Fruit fly (Drosophila melanogaster): Measurements from ENCODE around the gene CG6425.

The CG6425 gene

DNA sequence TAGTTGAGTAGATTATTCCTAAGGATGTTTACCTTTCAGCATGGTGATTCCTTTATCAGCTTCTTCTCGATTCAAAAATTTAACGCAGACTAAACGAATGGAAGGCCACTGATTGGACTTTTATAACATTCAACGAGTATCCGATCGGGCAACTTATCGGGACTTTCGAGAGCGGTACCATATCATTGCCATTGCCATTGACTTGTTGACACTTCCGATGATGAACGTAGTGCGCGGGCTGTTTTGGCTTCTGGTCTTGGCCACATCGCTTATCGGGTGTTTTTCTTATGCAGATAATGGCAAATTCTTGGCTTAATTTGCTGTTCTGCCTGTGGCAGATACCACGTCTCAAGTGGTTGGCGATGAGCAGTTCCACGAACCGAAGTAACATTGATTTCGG, 19.0 kb upstream of the CG6425 start, which contains the start of gene CG6403:
Gene CG6403 (minus strand): TSS at position 101 of the 400 bp plus-strand sequence.
- TF ChIP-seq Hr4 (GFP tag; optimal IDR thresholded peaks at IDR 0.05), result no peak
- no peak for TF ChIP-seq CG34406 (GFP tag; optimal IDR thresholded peaks at IDR 0.05)

DNA sequence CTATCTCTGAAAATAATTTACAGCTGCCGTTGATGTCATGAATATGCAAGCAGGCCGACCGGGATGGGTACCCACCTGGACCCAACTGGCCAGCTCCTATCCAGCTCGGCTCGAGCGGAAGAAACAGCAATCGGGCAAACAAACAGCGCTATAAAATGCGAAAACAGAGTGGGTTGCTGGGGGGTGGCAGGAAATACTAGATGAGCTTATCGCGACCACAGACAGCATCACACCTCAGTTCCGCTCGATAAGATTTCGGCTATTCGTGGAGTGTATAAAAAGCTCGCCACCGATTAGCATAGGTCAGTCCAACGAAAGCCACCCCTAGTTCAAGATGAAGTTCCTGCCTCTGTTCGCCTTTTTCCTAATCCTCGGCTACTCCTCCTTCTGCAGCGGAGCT, 11.2 kb upstream of the CG6425 start, which contains the start of gene CG14245:
Gene CG14245 (plus strand): TSS at position 301 of the 400 bp plus-strand sequence.
- no peak for TF ChIP-seq CG10669 (GFP tag; optimal IDR thresholded peaks at IDR 0.05)
- no peak for TF ChIP-seq CG11294 (GFP tag; IDR thresholded peaks at IDR 0.05)
- TF ChIP-seq Hr4 (GFP tag; optimal IDR thresholded peaks at IDR 0.05), result no peak
- TF ChIP-seq Ets21C (GFP tag; optimal IDR thresholded peaks at IDR 0.05), result no peak
- TF ChIP-seq acj6 (GFP tag; optimal IDR thresholded peaks at IDR 0.05), result no peak
- no peak for TF ChIP-seq Ets96B (tag; optimal IDR thresholded peaks at IDR 0.05)
- no peak for TF ChIP-seq fkh (GFP tag; optimal IDR thresholded peaks at IDR 0.05)
- no peak for TF ChIP-seq spab (GFP tag; optimal IDR thresholded peaks at IDR 0.05)
- no peak for TF ChIP-seq cyc (GFP tag; optimal IDR thresholded peaks at IDR 0.05)
- no peak for TF ChIP-seq CG34406 (GFP tag; optimal IDR thresholded peaks at IDR 0.05)
- no peak for TF ChIP-seq CG9139 (GFP tag; optimal IDR thresholded peaks at IDR 0.05)

DNA sequence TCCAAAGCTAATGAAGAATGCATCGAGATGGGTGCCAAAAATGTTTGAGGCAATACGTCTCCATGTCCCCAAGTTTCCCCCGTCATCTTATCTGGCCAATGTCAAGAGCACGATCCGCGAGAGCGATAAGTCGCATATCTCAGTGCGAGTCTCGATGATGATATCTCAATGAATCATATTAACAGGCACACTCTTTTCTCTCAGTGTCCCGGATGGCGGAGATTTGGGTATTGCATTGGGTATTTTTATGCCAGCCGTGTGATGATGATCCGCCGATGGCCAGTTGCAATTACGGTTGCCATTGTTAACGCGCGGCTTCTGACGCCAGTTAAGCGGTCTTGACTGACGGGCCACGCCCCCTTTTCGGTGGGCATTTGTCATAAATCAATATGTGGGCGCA, 9.8 kb upstream of the CG6425 start, which contains the start of gene CG14246:
Gene CG14246 (plus strand): TSS at position 301 of the 400 bp plus-strand sequence.
- TF ChIP-seq Hr4 (GFP tag; optimal IDR thresholded peaks at IDR 0.05), result no peak
- no peak for TF ChIP-seq CG9139 (GFP tag; optimal IDR thresholded peaks at IDR 0.05)
- no peak for TF ChIP-seq esn (GFP tag; optimal IDR thresholded peaks at IDR 0.05)
- no peak for TF ChIP-seq CG10669 (GFP tag; optimal IDR thresholded peaks at IDR 0.05)
- TF ChIP-seq CG3032 (tag; optimal IDR thresholded peaks at IDR 0.05), result no peak
- no peak for TF ChIP-seq CG6163 (GFP tag; IDR thresholded peaks at IDR 0.05)
- no peak for TF ChIP-seq acj6 (GFP tag; optimal IDR thresholded peaks at IDR 0.05)
- TF ChIP-seq CG8632 (GFP tag; optimal IDR thresholded peaks at IDR 0.05), result no peak
- TF ChIP-seq Blimp-1 (GFP tag; optimal IDR thresholded peaks at IDR 0.05), result no peak
- no peak for TF ChIP-seq topi (GFP tag; optimal IDR thresholded peaks at IDR 0.05)
- TF ChIP-seq svp (GFP tag), result no peak
- TF ChIP-seq CG11294 (GFP tag; IDR thresholded peaks at IDR 0.05), result no peak
- TF ChIP-seq CG6808 (GFP tag; optimal IDR thresholded peaks at IDR 0.05), result no peak
- no peak for TF ChIP-seq ss (GFP tag; optimal IDR thresholded peaks at IDR 0.05)
- TF ChIP-seq salr (GFP tag; optimal IDR thresholded peaks at IDR 0.05), result no peak

- no peak for TF ChIP-seq Hr39 (GFP tag; optimal IDR thresholded peaks at IDR 0.05)
- no peak for TF ChIP-seq Blimp-1 (GFP tag; optimal IDR thresholded peaks at IDR 0.05)
Measured at dm6 chr3R:26725833-26726232, 8.6 kb upstream of the CG6425 start, which contains the start of gene CG14244. TSS of gene CG14244 (plus strand) at chr3R:26726133.

DNA sequence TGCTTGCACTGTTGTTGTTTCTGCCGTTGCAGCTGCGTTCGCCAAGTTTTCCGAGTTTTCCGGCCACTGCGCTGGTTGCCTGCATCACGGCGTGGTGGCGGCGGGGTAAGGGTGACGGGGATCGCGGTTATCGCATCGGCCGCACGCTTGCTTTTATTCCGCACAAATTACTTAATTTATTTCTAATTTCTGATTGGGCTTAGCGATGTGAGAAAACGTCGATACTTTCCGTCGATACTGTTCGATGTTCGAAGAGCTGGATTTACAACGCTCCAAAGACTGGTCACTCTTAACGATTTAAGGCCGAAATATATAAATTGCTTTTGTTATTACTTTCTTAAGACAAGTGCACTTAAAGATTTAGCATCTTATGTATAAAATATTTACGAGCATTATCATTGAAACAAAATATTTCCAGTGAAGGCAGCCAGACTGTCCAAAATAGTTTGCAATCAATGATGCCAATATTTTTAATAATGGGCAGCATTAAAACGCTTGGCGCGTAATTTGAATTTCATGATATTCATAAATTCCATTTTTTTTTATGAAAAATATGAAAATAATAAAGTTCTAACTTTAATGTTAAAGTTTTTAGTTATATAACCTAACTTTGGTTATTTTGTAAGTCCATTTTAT, 7.9 kb upstream of the CG6425 start, which contains the start of gene CG6420:
Gene CG6420 (minus strand): TSS at position 240 of the 636 bp plus-strand sequence.
- TF ChIP-seq OdsH (GFP tag; optimal IDR thresholded peaks at IDR 0.05) (no peak), dac (GFP tag; optimal IDR thresholded peaks at IDR 0.05) (no peak), CG34406 (GFP tag; optimal IDR thresholded peaks at IDR 0.05) (no peak), vri (GFP tag; optimal IDR thresholded peaks at IDR 0.05) (peak; percentile 76), CG11902 (GFP tag; optimal IDR thresholded peaks at IDR 0.05) (no peak), CG15336 (GFP tag; IDR thresholded peaks at IDR 0.05) (no peak), Ets21C (GFP tag; optimal IDR thresholded peaks at IDR 0.05) (no peak), Eip78C (GFP tag) (peak; percentile 16), CG6808 (GFP tag; optimal IDR thresholded peaks at IDR 0.05) (peak; percentile 100)

DNA sequence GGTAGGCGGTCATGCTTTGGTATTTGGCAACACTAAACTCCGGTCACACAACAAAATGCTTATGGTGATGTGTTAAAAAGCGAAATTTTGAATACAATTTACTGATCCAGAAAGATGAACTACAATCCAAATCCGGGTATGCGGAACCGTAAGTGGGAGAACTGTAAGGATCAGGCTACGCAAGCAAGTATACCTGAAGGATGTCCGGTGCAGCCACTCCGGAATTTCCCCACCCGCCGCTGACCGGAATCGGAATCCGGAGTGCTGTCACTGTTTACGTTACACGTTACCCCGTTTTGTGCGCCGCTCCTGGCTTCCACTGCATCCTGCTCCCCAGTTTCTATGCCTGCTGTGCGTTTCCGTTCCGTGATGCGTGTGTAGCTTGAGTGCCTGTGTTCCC, 675 bp upstream of the CG6425 start, which contains the start of gene Yif1:
Gene Yif1 (plus strand): TSS at position 8 of the 400 bp plus-strand sequence.
- TF ChIP-seq CG1621 (tag; optimal IDR thresholded peaks at IDR 0.05) (peak; percentile 87), CG8632 (GFP tag; optimal IDR thresholded peaks at IDR 0.05) (no peak)

All from whole organism, prepupa.